Fruit fly (Drosophila melanogaster): Measurements from ENCODE around the gene sob.

Gene sob

DNA sequence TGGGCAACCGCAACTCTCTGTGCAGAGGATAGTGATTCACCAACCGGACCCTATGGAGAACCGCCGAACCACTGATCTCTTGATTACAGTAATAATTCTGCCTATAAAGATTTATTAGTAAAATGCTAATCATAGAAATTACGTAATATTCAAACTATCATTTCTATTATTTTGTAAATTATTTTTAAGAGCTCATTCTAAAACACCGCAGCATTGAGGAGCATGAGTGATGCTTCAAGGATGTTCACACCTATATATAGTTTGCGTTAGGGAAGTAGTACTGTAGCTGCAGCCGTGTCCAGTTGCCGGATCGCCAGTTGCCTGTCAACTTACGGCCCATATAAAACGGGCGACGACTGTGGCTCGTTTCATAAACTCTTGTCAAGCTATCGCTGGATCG, 23.1 kb downstream of the sob start:
- TF ChIP-seq CG8632 (GFP tag; optimal IDR thresholded peaks at IDR 0.05) (peak; percentile 31), lz (GFP tag; optimal IDR thresholded peaks at IDR 0.05) (no peak), Lpt (GFP tag; optimal IDR thresholded peaks at IDR 0.05) (peak; percentile 16), CG10669 (GFP tag; optimal IDR thresholded peaks at IDR 0.05) (peak; percentile 47), CG31627 (GFP tag; optimal IDR thresholded peaks at IDR 0.05) (no peak), Blimp-1 (GFP tag; optimal IDR thresholded peaks at IDR 0.05) (no peak), dsx (GFP tag; optimal IDR thresholded peaks at IDR 0.05; ENCODE audit: poor library complexity, severe bottlenecking) (peak; percentile 63), CG9139 (GFP tag; optimal IDR thresholded peaks at IDR 0.05) (no peak), CG3919 (GFP tag; optimal IDR thresholded peaks at IDR 0.05) (peak; percentile 59), salr (GFP tag; optimal IDR thresholded peaks at IDR 0.05) (peak in 1 of 2 experiments; percentile 15), fkh (GFP tag; optimal IDR thresholded peaks at IDR 0.05) (no peak), achi (GFP tag; optimal IDR thresholded peaks at IDR 0.05) (peak; percentile 56), fd85E (GFP tag; optimal IDR thresholded peaks at IDR 0.05) (no peak), CG16779 (tag; optimal IDR thresholded peaks at IDR 0.05) (no peak), eg (GFP tag; IDR thresholded peaks at IDR 0.05) (0 out of 3 replicates have a peak, but pooled peaks have one; percentile 15), CG6808 (GFP tag; optimal IDR thresholded peaks at IDR 0.05) (peak; percentile 40), acj6 (GFP tag; optimal IDR thresholded peaks at IDR 0.05) (peak; percentile 33), cyc (GFP tag; optimal IDR thresholded peaks at IDR 0.05) (no peak), topi (GFP tag; optimal IDR thresholded peaks at IDR 0.05) (no peak), dac (GFP tag; optimal IDR thresholded peaks at IDR 0.05) (no peak), Hr4 (GFP tag; optimal IDR thresholded peaks at IDR 0.05) (peak; percentile 55), CG10631 (GFP tag; optimal IDR thresholded peaks at IDR 0.05) (peak; percentile 58), CG11762 (GFP tag; optimal IDR thresholded peaks at IDR 0.05; ENCODE audit: insufficient read depth) (no peak), Ets96B (tag; optimal IDR thresholded peaks at IDR 0.05) (peak; percentile 72), Smox (GFP tag; optimal IDR thresholded peaks at IDR 0.05) (no peak), CG3032 (tag; optimal IDR thresholded peaks at IDR 0.05) (peak; percentile 60), CG34406 (GFP tag; optimal IDR thresholded peaks at IDR 0.05) (no peak), Eip93F (GFP tag; optimal IDR thresholded peaks at IDR 0.05) (no peak), pdm3 (GFP tag; optimal IDR thresholded peaks at IDR 0.05) (peak; percentile 57), fd59A (GFP tag; optimal IDR thresholded peaks at IDR 0.05) (peak; percentile 52), CG32006 (GFP tag; optimal IDR thresholded peaks at IDR 0.05) (peak; percentile 49), vri (GFP tag; optimal IDR thresholded peaks at IDR 0.05) (no peak), CG15336 (GFP tag; IDR thresholded peaks at IDR 0.05) (no peak), esn (GFP tag; optimal IDR thresholded peaks at IDR 0.05) (no peak), CG11294 (GFP tag; IDR thresholded peaks at IDR 0.05) (no peak), CG6854 (GFP tag; optimal IDR thresholded peaks at IDR 0.05) (no peak), Hr38 (GFP tag; optimal IDR thresholded peaks at IDR 0.05) (no peak), Met (GFP tag; optimal IDR thresholded peaks at IDR 0.05) (peak; percentile 8), CG6792 (GFP tag; optimal IDR thresholded peaks at IDR 0.05) (peak; percentile 31), ss (GFP tag; optimal IDR thresholded peaks at IDR 0.05) (peak in 1 of 2 experiments; percentile 59), Hr39 (GFP tag; optimal IDR thresholded peaks at IDR 0.05) (no peak), Ets21C (GFP tag; optimal IDR thresholded peaks at IDR 0.05) (no peak), CG1621 (tag; optimal IDR thresholded peaks at IDR 0.05) (peak; percentile 68), CG11902 (GFP tag; optimal IDR thresholded peaks at IDR 0.05) (no peak), Eip75B (GFP tag; optimal IDR thresholded peaks at IDR 0.05) (peak; percentile 53), net (GFP tag; optimal IDR thresholded peaks at IDR 0.05) (peak; percentile 53), Sox14 (GFP tag; optimal IDR thresholded peaks at IDR 0.05) (peak; percentile 10), spab (GFP tag; optimal IDR thresholded peaks at IDR 0.05) (peak; percentile 15), Sox102F (GFP tag; optimal IDR thresholded peaks at IDR 0.05) (no peak), Gug (GFP tag; IDR thresholded peaks at IDR 0.05) (peak; percentile 32; the same call in 1 of the 2 replicates), OdsH (GFP tag; optimal IDR thresholded peaks at IDR 0.05) (peak; percentile 35), CG4318 (GFP tag; optimal IDR thresholded peaks at IDR 0.05) (peak; percentile 18)
